Worm (Caenorhabditis elegans): ENCODE results near the gene Y59C2A.1.

DNA sequence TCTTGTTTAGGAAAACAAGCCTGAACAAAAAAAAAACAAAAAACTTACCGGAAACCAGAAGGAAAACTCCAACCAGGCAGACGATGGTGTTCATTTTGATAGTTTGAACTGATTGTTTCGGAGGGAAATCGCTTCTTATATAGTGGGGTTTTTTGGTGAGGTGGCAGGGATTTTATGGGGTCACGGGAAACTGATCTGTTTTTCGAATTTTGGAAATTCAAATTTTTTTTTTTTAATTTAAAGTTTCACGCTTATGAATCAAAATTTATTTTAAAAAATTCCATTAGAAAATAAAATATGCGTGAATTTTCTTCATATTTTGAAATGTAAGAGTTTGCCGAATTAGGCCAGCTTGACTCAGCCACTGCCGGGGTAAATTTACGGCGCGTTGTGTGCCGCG lies 32.5 kb upstream of the Y59C2A.1 start, which contains the start of gene C33C12.7:
- TF ChIP-seq pha-4 (tag; optimal IDR thresholded peaks at IDR 0.05) (no peak), lsy-2 (tag; optimal IDR thresholded peaks at IDR 0.05) (no peak), unc-62 (GFP tag; optimal IDR thresholded peaks at IDR 0.05) (no peak), nhr-12 (tag; optimal IDR thresholded peaks at IDR 0.05) (no peak), unc-120 (tag; optimal IDR thresholded peaks at IDR 0.05; ENCODE audit: poor library complexity, severe bottlenecking) (no peak), unc-39 (tag; optimal IDR thresholded peaks at IDR 0.05) (no peak)
